Fruit fly (Drosophila melanogaster) whole organism, embryonic: ENCODE data around the gene CG8907.

Experiments
- CG10462 ChIP-seq: fragments of 200-800 bp; sonication (Bioruptor generic); optimal IDR thresholded peaks from 2 replicates; lab custom pipeline; 2016; ENCODE audit warnings: missing biosample characterization, missing genetic modification characterization
- CG10959 ChIP-seq: fragments of 200-800 bp; sonication (Bioruptor generic); IDR thresholded peaks from 2 replicates; pipeline ENCODE4 v1.3.6; 2022; ENCODE audit warnings: missing biosample characterization, missing genetic modification characterization
- CG10979 ChIP-seq: fragments of 200-800 bp; sonication (Bioruptor generic); optimal IDR thresholded peaks from 2 replicates; lab custom pipeline; 2018; ENCODE audit warnings: missing biosample characterization, mild to moderate bottlenecking, missing genetic modification characterization, moderate library complexity
- CG11696 ChIP-seq: fragments of 200-800 bp; sonication (Bioruptor generic); IDR thresholded peaks from 2 replicates; pipeline ENCODE4 v1.3.6; 2022; ENCODE audit warnings: missing biosample characterization, missing genetic modification characterization
- CG12391 ChIP-seq: fragments of 200-800 bp; sonication (Bioruptor generic); optimal IDR thresholded peaks from 3 replicates; lab custom pipeline; 2018; ENCODE audit warnings: missing biosample characterization, mild to moderate bottlenecking, missing genetic modification characterization, moderate library complexity
- CG1603 ChIP-seq: fragments of 200-800 bp; sonication (Bioruptor generic); optimal IDR thresholded peaks from 2 replicates; lab custom pipeline; 2019; ENCODE audit warnings: missing biosample characterization, mild to moderate bottlenecking, missing genetic modification characterization, moderate library complexity
- CG16813 ChIP-seq: fragments of 200-800 bp; sonication (Bioruptor generic); IDR thresholded peaks from 3 replicates; pipeline ENCODE4 v1.3.6; 2022; ENCODE audit warnings: missing biosample characterization, missing genetic modification characterization; ENCODE audit not compliant: partially characterized antibody
- CG17385 ChIP-seq: fragments of 200-800 bp; sonication (Bioruptor generic); optimal IDR thresholded peaks from 3 replicates; lab custom pipeline; 2018; ENCODE audit warnings: missing biosample characterization, mild to moderate bottlenecking, missing genetic modification characterization
- CG17612 ChIP-seq: fragments of 200-800 bp; sonication (Bioruptor generic); IDR thresholded peaks from 2 replicates; pipeline ENCODE4 v1.3.6; 2022; ENCODE audit warnings: missing biosample characterization, missing genetic modification characterization
- CG18011 ChIP-seq: fragments of 200-800 bp; sonication (Bioruptor generic); optimal IDR thresholded peaks from 2 replicates; lab custom pipeline; 2017; ENCODE audit warnings: missing biosample characterization, missing genetic modification characterization, mild to moderate bottlenecking, moderate library complexity, missing genotype
- CG2129 ChIP-seq: fragments of 200-800 bp; sonication (Bioruptor generic); IDR thresholded peaks from 2 replicates; pipeline ENCODE4 v1.3.6; 2022; ENCODE audit warnings: missing biosample characterization, missing genetic modification characterization; ENCODE audit not compliant: partially characterized antibody
- CG2202 ChIP-seq: fragments of 200-800 bp; sonication (Bioruptor generic); optimal IDR thresholded peaks from 2 replicates; lab custom pipeline; 2018; ENCODE audit warnings: missing biosample characterization, mild to moderate bottlenecking, missing genetic modification characterization
- CG30020 ChIP-seq: fragments of 200-800 bp; optimal IDR thresholded peaks from 2 replicates; lab custom pipeline; 2019; ENCODE audit warnings: missing biosample characterization, mild to moderate bottlenecking, missing genetic modification characterization, moderate library complexity
- CG30431 ChIP-seq: fragments of 200-800 bp; sonication (Bioruptor generic); optimal IDR thresholded peaks from 2 replicates; lab custom pipeline; 2017; ENCODE audit warnings: missing biosample characterization, missing genetic modification characterization
- CG31388 ChIP-seq: fragments of 200-800 bp; sonication (Bioruptor generic); optimal IDR thresholded peaks from 2 replicates; lab custom pipeline; 2016; ENCODE audit warnings: missing biosample characterization, missing genetic modification characterization
- CG32532 ChIP-seq: fragments of 200-800 bp; sonication (Bioruptor generic); IDR thresholded peaks from 2 replicates; pipeline ENCODE4 v1.3.6; 2022; ENCODE audit warnings: missing biosample characterization, missing genetic modification characterization
- CG34422 ChIP-seq: fragments of 200-800 bp; sonication (Bioruptor generic); IDR thresholded peaks from 3 replicates; pipeline ENCODE4 v1.3.6; 2022; ENCODE audit warnings: missing biosample characterization, missing genetic modification characterization
- CG3726 ChIP-seq: fragments of 200-800 bp; sonication (Bioruptor generic); IDR thresholded peaks from 3 replicates; pipeline ENCODE4, ENCODE4 v1.3.6; 2022; ENCODE audit warnings: missing biosample characterization, missing genetic modification characterization
- CG3995 ChIP-seq: fragments of 200-800 bp; sonication (Bioruptor generic); optimal IDR thresholded peaks from 3 replicates; lab custom pipeline; 2016; ENCODE audit warnings: missing biosample characterization, missing genetic modification characterization
- CG4404 ChIP-seq: fragments of 200-800 bp; sonication (Bioruptor generic); IDR thresholded peaks from 2 replicates; pipeline ENCODE4 v1.3.6; 2022; ENCODE audit warnings: missing biosample characterization, missing genetic modification characterization
- CG4707 ChIP-seq: fragments of 200-800 bp; sonication (Bioruptor generic); optimal IDR thresholded peaks from 2 replicates; lab custom pipeline; 2018; ENCODE audit warnings: missing biosample characterization, mild to moderate bottlenecking, missing genetic modification characterization, moderate library complexity
- CG5180 ChIP-seq: fragments of 200-800 bp; sonication (Bioruptor generic); optimal IDR thresholded peaks from 3 replicates; lab custom pipeline; 2017; ENCODE audit warnings: missing biosample characterization, missing genetic modification characterization, mild to moderate bottlenecking, moderate library complexity, missing genetic modification reagents
- CG7839 ChIP-seq: fragments of 200-800 bp; sonication (Bioruptor generic); optimal IDR thresholded peaks from 3 replicates; lab custom pipeline; 2018; ENCODE audit warnings: missing biosample characterization, mild to moderate bottlenecking, missing genetic modification characterization, moderate library complexity
- CG7987 ChIP-seq: fragments of 200-800 bp; sonication (Bioruptor generic); optimal IDR thresholded peaks from 2 replicates; lab custom pipeline; 2018; ENCODE audit warnings: missing biosample characterization, mild to moderate bottlenecking, missing genetic modification characterization, moderate library complexity
- CG9797 ChIP-seq: fragments of 200-800 bp; sonication (Bioruptor generic); optimal IDR thresholded peaks from 3 replicates; lab custom pipeline; 2018; ENCODE audit warnings: missing biosample characterization, mild to moderate bottlenecking, missing genetic modification characterization
- Dref ChIP-seq: fragments of 200-800 bp; sonication (Bioruptor generic); IDR thresholded peaks from 2 replicates; pipeline ENCODE4 v1.3.6; 2022; ENCODE audit warnings: missing biosample characterization, missing genetic modification characterization
- HLH3B ChIP-seq: fragments of 200-800 bp; sonication (Bioruptor generic); IDR thresholded peaks from 2 replicates; pipeline ENCODE4 v1.3.6; 2022; ENCODE audit warnings: missing biosample characterization, missing genetic modification characterization
- MBD-R2 ChIP-seq: fragments of 200-800 bp; sonication (Bioruptor generic); IDR thresholded peaks from 2 replicates; pipeline ENCODE4 v1.3.6; 2022; ENCODE audit warnings: missing biosample characterization, missing genetic modification characterization
- NC2α ChIP-seq: fragments of 200-800 bp; sonication (Bioruptor generic); optimal IDR thresholded peaks from 2 replicates; lab custom pipeline; 2016; ENCODE audit warnings: missing biosample characterization, missing genetic modification characterization
- Spps ChIP-seq: fragments of 200-800 bp; sonication (Bioruptor generic); optimal IDR thresholded peaks from 2 replicates; lab custom pipeline; 2018; ENCODE audit warnings: missing biosample characterization, mild to moderate bottlenecking, missing genetic modification characterization
- Xrp1 ChIP-seq: fragments of 200-800 bp; sonication (Bioruptor generic); IDR thresholded peaks from 2 replicates; pipeline ENCODE4 v1.3.6; 2022; ENCODE audit warnings: missing biosample characterization, missing genetic modification characterization
- ato ChIP-seq: fragments of 200-800 bp; sonication (Bioruptor generic); IDR thresholded peaks from 2 replicates; pipeline ENCODE4 v1.3.6; 2022; ENCODE audit warnings: missing biosample characterization, missing genetic modification characterization; ENCODE audit not compliant: partially characterized antibody
- bcd ChIP-seq: fragments of 200-800 bp; sonication (Bioruptor generic); optimal IDR thresholded peaks from 2 replicates; lab custom pipeline; 2017; ENCODE audit warnings: missing biosample characterization, mild to moderate bottlenecking, missing genetic modification characterization
- dimm ChIP-seq: fragments of 200-800 bp; sonication (Bioruptor generic); IDR thresholded peaks from 2 replicates; pipeline ENCODE4 v1.3.6; 2022; ENCODE audit warnings: missing biosample characterization, missing genetic modification characterization
- dmrt11E ChIP-seq: fragments of 200-800 bp; sonication (Bioruptor generic); optimal IDR thresholded peaks from 3 replicates; lab custom pipeline; 2018; ENCODE audit warnings: missing biosample characterization, mild to moderate bottlenecking, missing genetic modification characterization, moderate library complexity
- eyg ChIP-seq: fragments of 200-800 bp; sonication (Bioruptor generic); optimal IDR thresholded peaks from 3 replicates; lab custom pipeline; 2016; ENCODE audit warnings: missing biosample characterization, missing genetic modification characterization
- fru ChIP-seq: fragments of >200 bp; optimal IDR thresholded peaks from 2 replicates; lab custom pipeline; 2017
- gce ChIP-seq: fragments of 200-800 bp; sonication (Bioruptor generic); IDR thresholded peaks from 3 replicates; pipeline ENCODE4 v1.3.6; 2022; ENCODE audit warnings: missing biosample characterization, missing genetic modification characterization
- grn ChIP-seq: fragments of 200-800 bp; sonication (Bioruptor generic); optimal IDR thresholded peaks from 3 replicates; lab custom pipeline; 2017; ENCODE audit warnings: missing biosample characterization, missing genetic modification characterization
- gro ChIP-seq: fragments of 200-800 bp; sonication (Bioruptor generic); optimal IDR thresholded peaks from 2 replicates; lab custom pipeline; 2016; ENCODE audit warnings: missing biosample characterization, missing genetic modification characterization
- her ChIP-seq: fragments of 200-800 bp; sonication (Bioruptor generic); optimal IDR thresholded peaks from 2 replicates; lab custom pipeline; 2016; ENCODE audit warnings: missing biosample characterization, missing genetic modification characterization
- kay ChIP-seq: fragments of 200-800 bp; sonication (Bioruptor generic); optimal IDR thresholded peaks from 2 replicates; lab custom pipeline; 2016; ENCODE audit warnings: missing biosample characterization, missing genetic modification characterization
- klu ChIP-seq: fragments of 200-800 bp; sonication (Bioruptor generic); IDR thresholded peaks from 2 replicates; pipeline ENCODE4 v1.3.6; 2022; ENCODE audit warnings: missing biosample characterization, missing genetic modification characterization
- lbe ChIP-seq: fragments of 200-800 bp; sonication (Bioruptor generic); optimal IDR thresholded peaks from 2 replicates; lab custom pipeline; 2016; ENCODE audit warnings: missing biosample characterization, mild to moderate bottlenecking, missing genetic modification characterization
- luna ChIP-seq: fragments of 200-800 bp; sonication (Bioruptor generic); optimal IDR thresholded peaks from 2 replicates; lab custom pipeline; 2016; ENCODE audit warnings: missing biosample characterization, missing genetic modification characterization
- peb ChIP-seq: fragments of 200-800 bp; sonication (Bioruptor generic); IDR thresholded peaks from 2 replicates; pipeline ENCODE4 v1.3.6; 2022; ENCODE audit warnings: missing biosample characterization, missing genetic modification characterization
- sd ChIP-seq: fragments of 200-800 bp; sonication (Bioruptor generic); optimal IDR thresholded peaks from 3 replicates; lab custom pipeline; 2018; ENCODE audit warnings: missing biosample characterization, mild to moderate bottlenecking, missing genetic modification characterization, moderate library complexity
- slbo ChIP-seq: fragments of 200-800 bp; sonication (Bioruptor generic); IDR thresholded peaks from 2 replicates; pipeline ENCODE4 v1.3.6; 2022; ENCODE audit warnings: missing biosample characterization, missing genetic modification characterization
- tna ChIP-seq: fragments of 200-800 bp; sonication (Bioruptor generic); IDR thresholded peaks from 2 replicates; pipeline ENCODE4 v1.3.6; 2022; ENCODE audit warnings: missing biosample characterization, missing genetic modification characterization; ENCODE audit not compliant: partially characterized antibody
- ttk ChIP-seq: fragments of 200-800 bp; sonication (Bioruptor generic); IDR thresholded peaks from 2 replicates; pipeline ENCODE4 v2.1.2; 2022; ENCODE audit warnings: missing biosample characterization, missing genetic modification characterization
- vnd ChIP-seq: fragments of 200-800 bp; sonication (Bioruptor generic); IDR thresholded peaks from 3 replicates; pipeline ENCODE4 v1.3.6; 2022; ENCODE audit warnings: missing biosample characterization, missing genetic modification characterization; ENCODE audit not compliant: partially characterized antibody

Gene CG8907

dm6 chr3R:17042838-17043569, 34.9 kb downstream of the CG8907 start, which contains the start of the genes bdwf and Patr-1 (continued):
- TF ChIP-seq CG3995 (GFP tag; lab: Kevin White, UChicago) (peak; percentile 92), CG32532 (GFP tag; lab: Robert Waterston, UW) (no peak), dimm (GFP tag; lab: Robert Waterston, UW) (no peak), CG3726 (GFP tag; lab: Robert Waterston, UW) (no peak), HLH3B (no peak), CG18011 (no peak), lbe (peak; percentile 25), CG7987 (GFP tag; lab: Kevin White, UChicago) (no peak), CG11696 (GFP tag; lab: Robert Waterston, UW) (no peak), CG34422 (GFP tag; lab: Robert Waterston, UW) (no peak), eyg (no peak), CG5180 (GFP tag; lab: Kevin White, UChicago) (no peak), CG30020 (tag; lab: Kevin White, UChicago) (peak; percentile 44), CG12391 (tag; lab: Kevin White, UChicago) (peak; percentile 63), vnd (GFP tag; lab: Robert Waterston, UW) (peak; percentile 93), NC2α (GFP tag; lab: Kevin White, UChicago) (no peak), gce (GFP tag; lab: Robert Waterston, UW) (no peak), ttk (GFP tag; lab: Robert Waterston, UW) (no peak), dmrt11E (tag; lab: Kevin White, UChicago) (no peak), gro (GFP tag; lab: Kevin White, UChicago) (peak; percentile 15), sd (tag; lab: Kevin White, UChicago) (no peak), CG17612 (no peak), Xrp1 (no peak), Spps (tag; lab: Kevin White, UChicago) (no peak), CG9797 (GFP tag; lab: Kevin White, UChicago) (no peak), CG16813 (peak; percentile 93), kay (no peak), grn (no peak), MBD-R2 (GFP tag; lab: Robert Waterston, UW) (peak; percentile 66), CG10979 (tag; lab: Kevin White, UChicago) (no peak), tna (GFP tag; lab: Robert Waterston, UW) (peak; percentile 89), CG10959 (GFP tag; lab: Robert Waterston, UW) (no peak), CG17385 (GFP tag; lab: Kevin White, UChicago) (no peak), ato (GFP tag; lab: Robert Waterston, UW) (peak; percentile 80; the same call in 1 of the 2 replicates), her (GFP tag; lab: Kevin White, UChicago) (no peak), CG10462 (GFP tag; lab: Kevin White, UChicago) (no peak), klu (GFP tag; lab: Robert Waterston, UW) (no peak), CG1603 (tag; lab: Kevin White, UChicago) (peak; percentile 3), luna (GFP tag; lab: Kevin White, UChicago) (no peak), CG30431 (GFP tag; lab: Kevin White, UChicago) (no peak), slbo (GFP tag; lab: Robert Waterston, UW) (no peak; the same call in 1 of the 2 replicates), Dref (peak; percentile 87), CG2202 (tag; lab: Kevin White, UChicago) (no peak), peb (no peak), bcd (GFP tag; lab: Kevin White, UChicago) (no peak), CG4404 (GFP tag; lab: Robert Waterston, UW) (0 out of 2 replicates have a peak, but pooled peaks have one; percentile 6), fru (no peak), CG31388 (no peak), CG7839 (tag; lab: Kevin White, UChicago) (no peak), CG4707 (no peak), CG2129 (peak; percentile 66)
